Fruit fly (Drosophila melanogaster) whole organism, embryonic: ENCODE results near the gene RpS28-like.

Experiments used
- Atf-2 ChIP-seq: fragments of 200-800 bp; sonication (Bioruptor generic); optimal IDR thresholded peaks from 2 replicates; lab custom pipeline; 2016; ENCODE audit warnings: missing biosample characterization, missing genetic modification characterization
- Awh ChIP-seq: fragments of 200-800 bp; sonication (Bioruptor generic); IDR thresholded peaks from 2 replicates; pipeline ENCODE4, ENCODE4 v1.3.6; 2022; ENCODE audit warnings: missing biosample characterization, missing genetic modification characterization
- CG11723 ChIP-seq: fragments of 200-800 bp; sonication (Bioruptor generic); optimal IDR thresholded peaks from 2 replicates; lab custom pipeline; 2017; ENCODE audit warnings: missing biosample characterization, mild to moderate bottlenecking, missing genetic modification characterization
- CG12071 ChIP-seq: fragments of 200-800 bp; sonication (Bioruptor generic); optimal IDR thresholded peaks from 3 replicates; lab custom pipeline; 2018; ENCODE audit warnings: missing biosample characterization, mild to moderate bottlenecking, missing genetic modification characterization
- CG1233 ChIP-seq: fragments of 200-800 bp; sonication (Bioruptor generic); optimal IDR thresholded peaks from 4 replicates; lab custom pipeline; 2018; ENCODE audit warnings: missing biosample characterization, mild to moderate bottlenecking, missing genetic modification characterization
- CG12391 ChIP-seq: fragments of 200-800 bp; sonication (Bioruptor generic); optimal IDR thresholded peaks from 3 replicates; lab custom pipeline; 2018; ENCODE audit warnings: missing biosample characterization, mild to moderate bottlenecking, missing genetic modification characterization, moderate library complexity
- CG12659 ChIP-seq: fragments of 200-800 bp; sonication (Bioruptor generic); optimal IDR thresholded peaks from 3 replicates; lab custom pipeline; 2017; ENCODE audit warnings: mild to moderate bottlenecking, missing biosample characterization, missing genetic modification reagents, missing genetic modification characterization
- CG13123 ChIP-seq: fragments of 200-800 bp; sonication (Bioruptor generic); optimal IDR thresholded peaks from 2 replicates; lab custom pipeline; 2016; ENCODE audit warnings: missing biosample characterization, missing genetic modification characterization
- CG13296 ChIP-seq: fragments of 200-800 bp; sonication (Bioruptor generic); optimal IDR thresholded peaks from 3 replicates; lab custom pipeline; 2018; ENCODE audit warnings: missing biosample characterization, mild to moderate bottlenecking, missing genetic modification characterization
- CG13775 ChIP-seq: fragments of 200-800 bp; sonication (Bioruptor generic); optimal IDR thresholded peaks from 3 replicates; lab custom pipeline; 2017; ENCODE audit warnings: missing biosample characterization, mild to moderate bottlenecking, missing genetic modification characterization
- CG14441 ChIP-seq: fragments of 200-800 bp; sonication (Bioruptor generic); IDR thresholded peaks from 2 replicates; pipeline ENCODE4 v1.3.6; 2022; ENCODE audit warnings: missing biosample characterization, missing genetic modification characterization
- CG17802 ChIP-seq: fragments of 200-800 bp; sonication (Bioruptor generic); optimal IDR thresholded peaks from 2 replicates; lab custom pipeline; 2018; ENCODE audit warnings: missing biosample characterization, mild to moderate bottlenecking, missing genetic modification characterization, moderate library complexity
- CG1792 ChIP-seq: fragments of 200-800 bp; sonication (Bioruptor generic); optimal IDR thresholded peaks from 2 replicates; lab custom pipeline; 2016; ENCODE audit warnings: missing biosample characterization, missing genetic modification characterization
- CG2889 ChIP-seq: fragments of 200-800 bp; sonication (Bioruptor generic); IDR thresholded peaks from 3 replicates; pipeline ENCODE4 v1.3.6; 2022; ENCODE audit warnings: missing biosample characterization, missing genetic modification characterization
- CG31441 ChIP-seq: fragments of 200-800 bp; sonication (Bioruptor generic); IDR thresholded peaks from 2 replicates; pipeline ENCODE4 v1.3.6; 2022; ENCODE audit warnings: missing biosample characterization, missing genetic modification characterization
- CG33557 ChIP-seq: fragments of 200-800 bp; sonication (Bioruptor generic); optimal IDR thresholded peaks from 2 replicates; lab custom pipeline; 2019; ENCODE audit warnings: missing biosample characterization, mild to moderate bottlenecking, missing genetic modification characterization, moderate library complexity
- CG8944 ChIP-seq: fragments of 200-800 bp; sonication (Bioruptor generic); optimal IDR thresholded peaks from 3 replicates; lab custom pipeline; 2016; ENCODE audit warnings: missing biosample characterization, missing genetic modification characterization
- CG9437 ChIP-seq: fragments of 200-800 bp; sonication (Bioruptor generic); optimal IDR thresholded peaks from 2 replicates; lab custom pipeline; 2018; ENCODE audit warnings: missing biosample characterization, mild to moderate bottlenecking, missing genetic modification characterization
- Dek ChIP-seq: fragments of 200-800 bp; sonication (Bioruptor generic); optimal IDR thresholded peaks from 3 replicates; lab custom pipeline; 2019; ENCODE audit warnings: missing biosample characterization, mild to moderate bottlenecking, missing genetic modification characterization, moderate library complexity
- Dip2 ChIP-seq: fragments of 200-800 bp; sonication (Bioruptor generic); IDR thresholded peaks from 2 replicates; pipeline ENCODE4 v1.3.6; 2022; ENCODE audit warnings: missing biosample characterization, missing genetic modification characterization
- Dip3 ChIP-seq: fragments of 200-800 bp; sonication (Bioruptor generic); optimal IDR thresholded peaks from 3 replicates; lab custom pipeline; 2016; ENCODE audit warnings: missing biosample characterization, missing genetic modification characterization
- Ets97D ChIP-seq: fragments of 200-800 bp; sonication (Bioruptor generic); optimal IDR thresholded peaks from 3 replicates; lab custom pipeline; 2016; ENCODE audit warnings: missing biosample characterization, missing genetic modification characterization
- Fer1 ChIP-seq: fragments of 200-800 bp; sonication (Bioruptor generic); optimal IDR thresholded peaks from 2 replicates; lab custom pipeline; 2017; ENCODE audit warnings: missing biosample characterization, mild to moderate bottlenecking, missing genetic modification characterization
- Hand ChIP-seq: fragments of 200-800 bp; sonication (Bioruptor generic); optimal IDR thresholded peaks from 2 replicates; lab custom pipeline; 2017; ENCODE audit warnings: mild to moderate bottlenecking, missing biosample characterization, missing genetic modification reagents, missing genetic modification characterization
- Hr78 ChIP-seq, 2 experiments: fragments of 200-800 bp in 1 of 2; fragments of >200 bp in 1 of 2; sonication (Bioruptor generic) in 1 of 2; optimal IDR thresholded peaks; 2 replicates each; lab custom pipeline; 2017 to 2019; ENCODE audit warnings: missing biosample characterization in 2 of 2, missing genetic modification characterization in 2 of 2, mild to moderate bottlenecking in 1 of 2, moderate library complexity in 1 of 2
- Lpt ChIP-seq: fragments of >200 bp; optimal IDR thresholded peaks from 2 replicates; lab custom pipeline; 2018; ENCODE audit warnings: missing biosample characterization, missing genetic modification characterization
- NC2β ChIP-seq: fragments of 200-800 bp; sonication (Bioruptor generic); optimal IDR thresholded peaks from 2 replicates; lab custom pipeline; 2016; ENCODE audit warnings: missing biosample characterization, missing genetic modification characterization
- NFAT ChIP-seq: fragments of 200-800 bp; sonication (Bioruptor generic); IDR thresholded peaks from 2 replicates; pipeline ENCODE4 v1.3.6; 2022; ENCODE audit warnings: missing biosample characterization, missing genetic modification characterization
- NfI ChIP-seq: fragments of 200-800 bp; sonication (Bioruptor generic); optimal IDR thresholded peaks from 3 replicates; lab custom pipeline; 2018; ENCODE audit warnings: missing biosample characterization, mild to moderate bottlenecking, missing genetic modification characterization, moderate library complexity
- Pdp1 ChIP-seq, 2 experiments: fragments of 200-800 bp; sonication (Bioruptor generic); optimal IDR thresholded peaks; 3 replicates each; lab custom pipeline; 2016; ENCODE audit warnings: missing biosample characterization in 2 of 2, missing genetic modification characterization in 2 of 2, mild to moderate bottlenecking in 1 of 2, moderate library complexity in 1 of 2
- Tbp ChIP-seq: fragments of >200 bp; optimal IDR thresholded peaks from 2 replicates; lab custom pipeline; 2018; ENCODE audit warnings: missing biosample characterization, missing genetic modification characterization
- ara ChIP-seq: fragments of 200-800 bp; sonication (Bioruptor generic); IDR thresholded peaks from 2 replicates; pipeline ENCODE4 v1.3.6; 2022; ENCODE audit warnings: missing biosample characterization, missing genetic modification characterization
- croc ChIP-seq: fragments of 200-800 bp; sonication (Bioruptor generic); conservative IDR thresholded peaks from 3 replicates; pipeline ENCODE4 v1.3.6; 2022; ENCODE audit warnings: missing biosample characterization, missing genetic modification characterization
- da ChIP-seq: fragments of 200-800 bp; sonication (Bioruptor generic); optimal IDR thresholded peaks from 2 replicates; lab custom pipeline; 2016; ENCODE audit warnings: missing biosample characterization, missing genetic modification characterization
- dan ChIP-seq: fragments of 200-800 bp; sonication (Bioruptor generic); IDR thresholded peaks from 2 replicates; pipeline ENCODE4 v1.3.6; 2022; ENCODE audit warnings: missing biosample characterization, missing genetic modification characterization
- esg ChIP-seq: fragments of 200-800 bp; sonication (Bioruptor generic); conservative IDR thresholded peaks from 2 replicates; pipeline ENCODE4 v1.3.6; 2022; ENCODE audit warnings: missing biosample characterization, missing genetic modification characterization
- fd3F ChIP-seq: fragments of 200-800 bp; sonication (Bioruptor generic); optimal IDR thresholded peaks from 2 replicates; lab custom pipeline; 2018; ENCODE audit warnings: missing biosample characterization, mild to moderate bottlenecking, missing genetic modification characterization, moderate library complexity
- fd64A ChIP-seq: fragments of 200-800 bp; sonication (Bioruptor generic); optimal IDR thresholded peaks from 3 replicates; lab custom pipeline; 2018; ENCODE audit warnings: missing biosample characterization, mild to moderate bottlenecking, missing genetic modification characterization
- h ChIP-seq: fragments of >200 bp; optimal IDR thresholded peaks from 2 replicates; lab custom pipeline; 2017
- hbn ChIP-seq: fragments of 200-800 bp; sonication (Bioruptor generic); IDR thresholded peaks from 2 replicates; pipeline ENCODE4 v1.3.6; 2022; ENCODE audit warnings: missing biosample characterization, missing genetic modification characterization; ENCODE audit not compliant: partially characterized antibody
- jigr1 ChIP-seq: fragments of 200-800 bp; sonication (Bioruptor generic); IDR thresholded peaks from 3 replicates; pipeline ENCODE4 v1.3.6; 2022; ENCODE audit warnings: missing biosample characterization, missing genetic modification characterization
- kay ChIP-seq: fragments of 200-800 bp; sonication (Bioruptor generic); optimal IDR thresholded peaks from 2 replicates; lab custom pipeline; 2016; ENCODE audit warnings: missing biosample characterization, missing genetic modification characterization
- luna ChIP-seq: fragments of 200-800 bp; sonication (Bioruptor generic); optimal IDR thresholded peaks from 2 replicates; lab custom pipeline; 2016; ENCODE audit warnings: missing biosample characterization, missing genetic modification characterization
- org-1 ChIP-seq: fragments of 200-800 bp; sonication (Bioruptor generic); optimal IDR thresholded peaks from 2 replicates; lab custom pipeline; 2017; ENCODE audit warnings: missing biosample characterization, missing genetic modification characterization
- pnt ChIP-seq: fragments of 200-800 bp; sonication (Bioruptor generic); optimal IDR thresholded peaks from 3 replicates; lab custom pipeline; 2016; ENCODE audit warnings: missing biosample characterization, missing genetic modification characterization
- sc ChIP-seq, 3 experiments: fragments of >200 bp in 2 of 3; fragments of 200-800 bp in 1 of 3; sonication (Bioruptor generic) in 1 of 3; optimal IDR thresholded peaks; 2 replicates in 2 of 3; 3 replicates in 1 of 3; lab custom pipeline; 2017; ENCODE audit warnings: mild to moderate bottlenecking in 1 of 3, missing biosample characterization in 1 of 3, missing genetic modification characterization in 1 of 3, missing genetic modification reagents in 1 of 3
- scrt ChIP-seq: fragments of 200-800 bp; sonication (Bioruptor generic); optimal IDR thresholded peaks from 2 replicates; lab custom pipeline; 2018; ENCODE audit warnings: missing biosample characterization, mild to moderate bottlenecking, missing genetic modification characterization, moderate library complexity
- slbo ChIP-seq: fragments of 200-800 bp; sonication (Bioruptor generic); IDR thresholded peaks from 2 replicates; pipeline ENCODE4 v1.3.6; 2022; ENCODE audit warnings: missing biosample characterization, missing genetic modification characterization
- stwl ChIP-seq: fragments of 200-800 bp; sonication (Bioruptor generic); optimal IDR thresholded peaks from 3 replicates; lab custom pipeline; 2018; ENCODE audit warnings: missing biosample characterization, mild to moderate bottlenecking, missing genetic modification characterization, moderate library complexity
- ttk ChIP-seq: fragments of 200-800 bp; sonication (Bioruptor generic); IDR thresholded peaks from 2 replicates; pipeline ENCODE4 v2.1.2; 2022; ENCODE audit warnings: missing biosample characterization, missing genetic modification characterization
- vfl ChIP-seq: fragments of 200-800 bp; sonication (Bioruptor generic); optimal IDR thresholded peaks from 2 replicates; lab custom pipeline; 2016; ENCODE audit warnings: missing biosample characterization, missing genetic modification characterization
- wdn ChIP-seq: fragments of 200-800 bp; sonication (Bioruptor generic); IDR thresholded peaks from 2 replicates; pipeline ENCODE4 v1.3.6; 2022; ENCODE audit warnings: missing biosample characterization, missing genetic modification characterization

Gene RpS28-like

dm6 chr2L:9387240-9387672, 49.3 kb upstream of the RpS28-like start, which contains the start of gene Aldh (continued):
- no peak for TF ChIP-seq Pdp1 (GFP tag; optimal IDR thresholded peaks at IDR 0.05; lab: Kevin White, UChicago)
- TF ChIP-seq ttk (GFP tag; lab: Robert Waterston, UW), result no peak
- no peak for TF ChIP-seq CG12071 (GFP tag; lab: Kevin White, UChicago)
- TF ChIP-seq Awh (GFP tag; lab: Robert Waterston, UW), result no peak
- no peak for TF ChIP-seq Dip2 (GFP tag; lab: Robert Waterston, UW)
- no peak for TF ChIP-seq stwl
- TF ChIP-seq esg (GFP tag; lab: Robert Waterston, UW), result no peak
- no peak for TF ChIP-seq Atf-2 (GFP tag; lab: Kevin White, UChicago)
- peak; percentile 24 for TF ChIP-seq Hand (GFP tag; lab: Kevin White, UChicago)
- TF ChIP-seq CG13775 (GFP tag; lab: Kevin White, UChicago), result peak; percentile 27
- peak; percentile 11 for TF ChIP-seq CG1233 (GFP tag; lab: Kevin White, UChicago)
- TF ChIP-seq Ets97D (GFP tag; lab: Kevin White, UChicago), result no peak
- TF ChIP-seq CG13296, result peak; percentile 40
- TF ChIP-seq CG13123 (GFP tag; lab: Kevin White, UChicago), result no peak
- no peak for TF ChIP-seq Lpt (GFP tag; lab: Kevin White, UChicago)
- 0 out of 2 replicates have a peak, but pooled peaks have one; percentile 25 for TF ChIP-seq CG31441
- TF ChIP-seq Fer1, result peak; percentile 39
- TF ChIP-seq sc (optimal IDR thresholded peaks at IDR 0.05; lab: Kevin White, UChicago), result no peak
- no peak for TF ChIP-seq sc (GFP tag; optimal IDR thresholded peaks at IDR 0.05; lab: Kevin White, UChicago)
- TF ChIP-seq CG1792 (GFP tag; lab: Kevin White, UChicago), result no peak
- TF ChIP-seq Hr78 (GFP tag; optimal IDR thresholded peaks at IDR 0.05; lab: Kevin White, UChicago), result no peak
- TF ChIP-seq kay (GFP tag; lab: Kevin White, UChicago), result no peak
- TF ChIP-seq da (GFP tag; lab: Kevin White, UChicago), result no peak
- TF ChIP-seq CG12659 (GFP tag; lab: Kevin White, UChicago), result peak; percentile 28
- peak; percentile 56 for TF ChIP-seq Dek (tag; lab: Kevin White, UChicago)
- no peak for TF ChIP-seq dan (GFP tag; lab: Robert Waterston, UW)
- no peak for TF ChIP-seq CG14441 (GFP tag; lab: Robert Waterston, UW)
- no peak for TF ChIP-seq ara (GFP tag; lab: Robert Waterston, UW)
- TF ChIP-seq CG17802, result no peak
- TF ChIP-seq pnt (GFP tag; lab: Kevin White, UChicago), result no peak
- TF ChIP-seq CG9437 (GFP tag; lab: Kevin White, UChicago), result peak; percentile 14
- TF ChIP-seq CG11723, result no peak
- no peak for TF ChIP-seq h
- TF ChIP-seq fd64A (GFP tag; lab: Kevin White, UChicago), result no peak
- TF ChIP-seq NFAT, result peak; percentile 76
- no peak for TF ChIP-seq hbn
- TF ChIP-seq org-1, result no peak
- no peak for TF ChIP-seq NC2β
- no peak for TF ChIP-seq jigr1 (GFP tag; lab: Robert Waterston, UW)
- TF ChIP-seq wdn, result no peak
- no peak for TF ChIP-seq Tbp (GFP tag; lab: Kevin White, UChicago)
- TF ChIP-seq croc (GFP tag; lab: Robert Waterston, UW), result no peak
- TF ChIP-seq CG12391, result no peak
- TF ChIP-seq CG8944 (GFP tag; lab: Kevin White, UChicago), result no peak
- TF ChIP-seq slbo (GFP tag; lab: Robert Waterston, UW), result peak; percentile 72
- TF ChIP-seq vfl (GFP tag; lab: Kevin White, UChicago), result no peak
- TF ChIP-seq NfI (GFP tag; lab: Kevin White, UChicago), result peak; percentile 18
- TF ChIP-seq CG2889, result no peak
- TF ChIP-seq Dip3, result no peak
- TF ChIP-seq scrt (GFP tag; lab: Kevin White, UChicago), result peak; percentile 12
- TF ChIP-seq luna (GFP tag; lab: Kevin White, UChicago), result no peak
- TF ChIP-seq fd3F (GFP tag; lab: Kevin White, UChicago), result peak; percentile 32
- TF ChIP-seq CG33557 (GFP tag; lab: Kevin White, UChicago), result no peak
